Worm (Caenorhabditis elegans): ENCODE data around the gene srt-27.

DNA sequence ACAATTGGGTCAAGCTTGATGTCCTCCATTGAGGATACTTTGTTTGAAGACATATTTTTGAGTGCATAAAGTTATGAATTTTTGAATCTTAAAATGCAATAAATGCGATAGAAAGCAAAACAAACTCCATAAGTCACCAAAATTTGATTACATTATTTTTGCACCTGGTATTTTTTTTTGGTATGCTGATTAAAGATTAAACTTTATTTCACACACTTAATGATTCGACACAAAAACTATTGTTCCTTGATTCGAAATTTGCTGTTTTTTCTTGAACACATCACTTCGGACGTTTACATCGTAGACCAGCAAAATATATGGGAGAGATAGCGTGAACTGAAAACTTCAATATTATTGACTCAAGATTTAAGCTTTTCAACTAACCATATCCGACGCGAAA lies 19.6 kb upstream of the srt-27 start, which contains the start of gene srg-61:
- no peak for TF ChIP-seq pros-1 (tag; optimal IDR thresholded peaks at IDR 0.05)
- no peak for TF ChIP-seq pha-4 (tag; optimal IDR thresholded peaks at IDR 0.05)
- TF ChIP-seq fkh-10 (GFP tag; optimal IDR thresholded peaks at IDR 0.05): no peak
- TF ChIP-seq che-1 (tag; optimal IDR thresholded peaks at IDR 0.05): no peak
- TF ChIP-seq hlh-30 (tag; optimal IDR thresholded peaks at IDR 0.05; ENCODE audit: insufficient read depth): no peak
- TF ChIP-seq unc-55 (GFP tag; optimal IDR thresholded peaks at IDR 0.05): no peak
- TF ChIP-seq F13H6.1 (tag; optimal IDR thresholded peaks at IDR 0.05): no peak
- no peak for TF ChIP-seq ceh-48 (tag; optimal IDR thresholded peaks at IDR 0.05)
- no peak for TF ChIP-seq pax-1 (tag; optimal IDR thresholded peaks at IDR 0.05)
- TF ChIP-seq K02D7.2 (tag; optimal IDR thresholded peaks at IDR 0.05): no peak
- no peak for TF ChIP-seq elt-2 (tag; optimal IDR thresholded peaks at IDR 0.05)
